Worm (Caenorhabditis elegans): ENCODE measurements around the gene chch-3.

DNA sequence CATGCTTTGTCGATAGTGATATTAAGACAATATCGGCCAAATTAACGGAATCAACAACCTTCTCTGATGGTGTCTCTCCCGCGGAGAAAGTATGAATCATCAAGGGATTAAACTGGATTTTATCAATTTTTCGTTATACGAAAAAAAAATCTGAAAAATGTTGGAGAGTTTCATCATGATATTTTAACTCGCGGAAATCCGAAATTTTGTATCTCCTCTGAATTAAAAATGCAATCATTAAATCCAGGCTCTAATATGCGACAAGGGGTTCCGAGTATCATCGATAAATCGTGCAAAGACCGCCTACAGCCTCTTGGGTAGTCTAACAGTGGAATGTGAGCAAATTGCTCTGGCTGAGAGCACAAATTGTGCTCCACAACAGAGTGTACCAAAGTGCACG is 39.7 kb upstream of the chch-3 start, which contains the start of gene C06C3.10:
- no peak for TF ChIP-seq ama-1 (optimal IDR thresholded peaks at IDR 0.05)
- TF ChIP-seq tra-4 (tag; optimal IDR thresholded peaks at IDR 0.05): no peak
- TF ChIP-seq pes-1 (GFP tag; IDR thresholded peaks at IDR 0.05): no peak
- no peak for TF ChIP-seq ceh-13 (GFP tag; optimal IDR thresholded peaks at IDR 0.05)
- no peak for TF ChIP-seq ets-7 (tag; optimal IDR thresholded peaks at IDR 0.05)
- TF ChIP-seq ceh-36 (tag; optimal IDR thresholded peaks at IDR 0.05): no peak
- TF ChIP-seq hnd-1 (tag; optimal IDR thresholded peaks at IDR 0.05): no peak
- no peak for TF ChIP-seq hmbx-1 (tag; optimal IDR thresholded peaks at IDR 0.05)
- TF ChIP-seq flt-1 (GFP tag; IDR thresholded peaks at IDR 0.05): no peak
- no peak for TF ChIP-seq tbx-37 (GFP tag; conservative IDR thresholded peaks at IDR 0.05)
- no peak for TF ChIP-seq tbx-11 (GFP tag; IDR thresholded peaks at IDR 0.05)
- no peak for TF ChIP-seq aly-1 (tag; optimal IDR thresholded peaks at IDR 0.05)
- TF ChIP-seq hmg-4 (GFP tag; optimal IDR thresholded peaks at IDR 0.05): no peak

Data from whole organism, early embryonic.